Worm (Caenorhabditis elegans): ENCODE results near the gene syf-3.

- TF ChIP-seq flt-1 (GFP tag; IDR thresholded peaks at IDR 0.05) (no peak), T22C8.4 (GFP tag; IDR thresholded peaks at IDR 0.05) (no peak), med-1 (GFP tag; optimal IDR thresholded peaks at IDR 0.05; ENCODE audit: insufficient read depth) (no peak), ref-1 (GFP tag; conservative IDR thresholded peaks at IDR 0.05) (no peak), cog-1 (tag; optimal IDR thresholded peaks at IDR 0.05) (no peak)
These were observed 9.9 kb downstream of the syf-3 start for ce11 chrV:5949674-5950149.
